Worm (Caenorhabditis elegans): ENCODE measurements around the gene T04C9.3.

T04C9.3 gene

DNA sequence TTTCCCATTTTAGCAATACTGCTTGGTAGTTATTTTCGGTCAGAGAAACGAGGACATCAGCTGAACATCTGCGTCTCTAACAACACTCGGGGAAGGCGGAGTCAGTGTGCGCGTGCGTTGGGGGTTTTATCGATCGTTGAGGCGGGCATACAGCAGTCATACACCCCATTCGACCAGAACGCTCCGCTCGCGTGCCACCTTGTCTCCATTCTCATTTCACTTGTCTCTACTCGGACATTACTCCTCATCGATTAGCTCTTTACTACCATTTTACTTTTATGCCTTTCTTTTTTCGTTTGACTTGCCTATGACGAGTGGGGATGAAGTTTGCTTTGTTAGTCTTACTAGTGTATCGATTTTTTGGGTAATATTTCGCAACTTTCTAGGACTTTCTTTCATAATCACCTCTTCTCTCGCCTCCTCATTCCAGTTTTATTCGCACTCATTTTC lies 44.9 kb upstream of the T04C9.3 start (continued):
- TF ChIP-seq ets-4 (GFP tag; optimal IDR thresholded peaks at IDR 0.05) (peak; percentile 83), pha-4 (tag; optimal IDR thresholded peaks at IDR 0.05) (no peak), chd-7 (tag; optimal IDR thresholded peaks at IDR 0.05) (peak; percentile 69), nhr-80 (tag; optimal IDR thresholded peaks at IDR 0.05) (peak; percentile 58), atf-7 (tag; optimal IDR thresholded peaks at IDR 0.05) (peak; percentile 67), sdz-38 (tag; optimal IDR thresholded peaks at IDR 0.05) (no peak), lin-26 (GFP tag; IDR thresholded peaks at IDR 0.05) (0 out of 2 replicates have a peak, but pooled peaks have one; percentile 60), hsf-1 (GFP tag; IDR thresholded peaks at IDR 0.05) (peak; percentile 51), madf-3 (GFP tag; IDR thresholded peaks at IDR 0.05) (peak; percentile 24), dox-1 (GFP tag; IDR thresholded peaks at IDR 0.05) (peak; percentile 70; the same call in 1 of the 2 replicates), F57A8.1 (GFP tag; optimal IDR thresholded peaks at IDR 0.05) (no peak), hlh-12 (tag; optimal IDR thresholded peaks at IDR 0.05) (no peak), F52B5.7 (tag; optimal IDR thresholded peaks at IDR 0.05) (peak; percentile 30), ztf-3 (GFP tag; optimal IDR thresholded peaks at IDR 0.05) (peak; percentile 1), ceh-27 (GFP tag; optimal IDR thresholded peaks at IDR 0.05) (peak; percentile 72), repo-1 (tag; optimal IDR thresholded peaks at IDR 0.05) (no peak), zim-3 (tag; optimal IDR thresholded peaks at IDR 0.05) (peak; percentile 66), zfh-2 (GFP tag; conservative IDR thresholded peaks at IDR 0.05) (0 out of 2 replicates have a peak, but pooled peaks have one; percentile 6), ztf-26 (tag; optimal IDR thresholded peaks at IDR 0.05) (peak; percentile 26), tbp1 (GFP tag; optimal IDR thresholded peaks at IDR 0.05) (peak; percentile 9), K12H6.12 (tag; optimal IDR thresholded peaks at IDR 0.05) (peak; percentile 41), gei-17 (GFP tag; optimal IDR thresholded peaks at IDR 0.05) (no peak), bed-1 (GFP tag; IDR thresholded peaks at IDR 0.05) (0 out of 2 replicates have a peak, but pooled peaks have one; percentile 5), ceh-91 (GFP tag; IDR thresholded peaks at IDR 0.05) (no peak), F22D6.2 (tag; optimal IDR thresholded peaks at IDR 0.05) (no peak), ama-1 (optimal IDR thresholded peaks at IDR 0.05) (peak; percentile 80), ama-1 (GFP tag; optimal IDR thresholded peaks at IDR 0.05) (peak; percentile 12 to 50), nhr-27 (tag; optimal IDR thresholded peaks at IDR 0.05) (peak; percentile 62), dpff-1 (tag; optimal IDR thresholded peaks at IDR 0.05) (no peak), Y53G8AR.9 (GFP tag; conservative IDR thresholded peaks at IDR 0.05) (peak; percentile 80), madf-6 (GFP tag; IDR thresholded peaks at IDR 0.05) (peak; percentile 6; the same call in 1 of the 2 replicates), mxl-1 (tag; optimal IDR thresholded peaks at IDR 0.05) (no peak), nfyb-1 (GFP tag; IDR thresholded peaks at IDR 0.05) (peak; percentile 50; the same call in 1 of the 2 replicates), die-1 (tag; optimal IDR thresholded peaks at IDR 0.05) (peak; percentile 59), lin-35 (GFP tag; optimal IDR thresholded peaks at IDR 0.05) (peak in 1 of 3 experiments; percentile 24)

ce11 chrIII:5942104-5942503 lies 43.3 kb upstream of the T04C9.3 start:
- TF ChIP-seq let-526 (GFP tag; IDR thresholded peaks at IDR 0.05): 0 out of 2 replicates have a peak, but pooled peaks have one; percentile 11
- TF ChIP-seq ztf-25 (GFP tag; IDR thresholded peaks at IDR 0.05): no peak
- no peak for TF ChIP-seq lag-1 (GFP tag; IDR thresholded peaks at IDR 0.05)
- TF ChIP-seq dox-1 (GFP tag; IDR thresholded peaks at IDR 0.05): peak; percentile 34
- TF ChIP-seq rcor-1 (GFP tag; IDR thresholded peaks at IDR 0.05): peak; percentile 21; the same call in 1 of the 2 replicates
- TF ChIP-seq hsf-1 (GFP tag; IDR thresholded peaks at IDR 0.05): no peak
- TF ChIP-seq lin-35 (GFP tag; optimal IDR thresholded peaks at IDR 0.05): peak in 1 of 3 experiments; percentile 51
- no peak for TF ChIP-seq efl-1 (GFP tag; optimal IDR thresholded peaks at IDR 0.05)
- TF ChIP-seq tbx-9 (tag; optimal IDR thresholded peaks at IDR 0.05; ENCODE audit: borderline replicate concordance): no peak
- peak; percentile 49; the same call in 1 of the 2 replicates for TF ChIP-seq ceh-40 (GFP tag; IDR thresholded peaks at IDR 0.05)
- TF ChIP-seq ztf-22 (GFP tag; optimal IDR thresholded peaks at IDR 0.05): no peak
- no peak for TF ChIP-seq nhr-80 (tag; optimal IDR thresholded peaks at IDR 0.05)

Measured in whole organism, young adult.